Fruit fly (Drosophila melanogaster) whole organism, embryonic: ENCODE data around the gene Tao.

Source experiments
- Ada2b ChIP-seq: fragments of 200-800 bp; sonication (Bioruptor generic); IDR thresholded peaks from 2 replicates; pipeline ENCODE4 v1.3.6; 2022; ENCODE audit warnings: missing biosample characterization, missing genetic modification characterization
- Asciz ChIP-seq: fragments of 200-800 bp; sonication (Bioruptor generic); optimal IDR thresholded peaks from 2 replicates; lab custom pipeline; 2017; ENCODE audit warnings: missing biosample characterization, mild to moderate bottlenecking, missing genetic modification characterization, missing genetic modification reagents
- Awh ChIP-seq: fragments of 200-800 bp; sonication (Bioruptor generic); IDR thresholded peaks from 2 replicates; pipeline ENCODE4, ENCODE4 v1.3.6; 2022; ENCODE audit warnings: missing biosample characterization, missing genetic modification characterization
- Blimp-1 ChIP-seq: fragments of 200-800 bp; sonication (Bioruptor generic); optimal IDR thresholded peaks from 3 replicates; lab custom pipeline; 2018; ENCODE audit warnings: missing biosample characterization, missing genetic modification characterization, mild to moderate bottlenecking, moderate library complexity, missing genetic modification reagents
- CG10267 ChIP-seq: fragments of 200-800 bp; sonication (Bioruptor generic); optimal IDR thresholded peaks from 2 replicates; lab custom pipeline; 2018; ENCODE audit warnings: missing biosample characterization, mild to moderate bottlenecking, missing genetic modification characterization, moderate library complexity
- CG10321 ChIP-seq: fragments of 200-800 bp; sonication (Bioruptor generic); IDR thresholded peaks from 2 replicates; pipeline ENCODE4 v1.3.6; 2022; ENCODE audit warnings: missing biosample characterization, missing genetic modification characterization
- CG13123 ChIP-seq: fragments of 200-800 bp; sonication (Bioruptor generic); optimal IDR thresholded peaks from 2 replicates; lab custom pipeline; 2016; ENCODE audit warnings: missing biosample characterization, missing genetic modification characterization
- CG14965 ChIP-seq: fragments of 200-800 bp; sonication (Bioruptor generic); optimal IDR thresholded peaks from 2 replicates; lab custom pipeline; 2016; ENCODE audit warnings: missing biosample characterization, missing genetic modification characterization, borderline replicate concordance
- CG15073 ChIP-seq: fragments of 200-800 bp; sonication (Bioruptor generic); optimal IDR thresholded peaks from 2 replicates; lab custom pipeline; 2016; ENCODE audit warnings: missing biosample characterization, missing genetic modification characterization
- CG17361 ChIP-seq: fragments of 200-800 bp; sonication (Bioruptor generic); IDR thresholded peaks from 3 replicates; pipeline ENCODE4 v1.3.6; 2022; ENCODE audit warnings: missing biosample characterization, missing genetic modification characterization
- CG17912 ChIP-seq: fragments of 200-800 bp; sonication (Bioruptor generic); optimal IDR thresholded peaks from 2 replicates; lab custom pipeline; 2018; ENCODE audit warnings: missing biosample characterization, mild to moderate bottlenecking, missing genetic modification characterization
- CG1792 ChIP-seq: fragments of 200-800 bp; sonication (Bioruptor generic); optimal IDR thresholded peaks from 2 replicates; lab custom pipeline; 2016; ENCODE audit warnings: missing biosample characterization, missing genetic modification characterization
- CG18476 ChIP-seq: fragments of 200-800 bp; sonication (Bioruptor generic); optimal IDR thresholded peaks from 2 replicates; lab custom pipeline; 2016; ENCODE audit warnings: missing biosample characterization, mild to moderate bottlenecking, missing genetic modification characterization
- CG2129 ChIP-seq: fragments of 200-800 bp; sonication (Bioruptor generic); IDR thresholded peaks from 2 replicates; pipeline ENCODE4 v1.3.6; 2022; ENCODE audit warnings: missing biosample characterization, missing genetic modification characterization; ENCODE audit not compliant: partially characterized antibody
- CG30403 ChIP-seq: fragments of 200-800 bp; sonication (Bioruptor generic); optimal IDR thresholded peaks from 3 replicates; lab custom pipeline; 2016; ENCODE audit warnings: missing biosample characterization, missing genetic modification characterization
- CG33557 ChIP-seq: fragments of 200-800 bp; sonication (Bioruptor generic); optimal IDR thresholded peaks from 2 replicates; lab custom pipeline; 2019; ENCODE audit warnings: missing biosample characterization, mild to moderate bottlenecking, missing genetic modification characterization, moderate library complexity
- CG4360 ChIP-seq: fragments of 200-800 bp; sonication (Bioruptor generic); IDR thresholded peaks from 2 replicates; pipeline ENCODE4 v1.3.6; 2022; ENCODE audit warnings: missing biosample characterization, missing genetic modification characterization
- CG9437 ChIP-seq: fragments of 200-800 bp; sonication (Bioruptor generic); optimal IDR thresholded peaks from 2 replicates; lab custom pipeline; 2018; ENCODE audit warnings: missing biosample characterization, mild to moderate bottlenecking, missing genetic modification characterization
- HmgD ChIP-seq: fragments of 200-800 bp; sonication (Bioruptor generic); optimal IDR thresholded peaks from 3 replicates; lab custom pipeline; 2016; ENCODE audit warnings: missing biosample characterization, missing genetic modification characterization
- Hsf ChIP-seq: fragments of 200-800 bp; sonication (Bioruptor generic); optimal IDR thresholded peaks from 3 replicates; lab custom pipeline; 2016; ENCODE audit warnings: missing biosample characterization, missing genetic modification characterization
- Sox102F ChIP-seq: fragments of 200-800 bp; sonication (Bioruptor generic); optimal IDR thresholded peaks from 2 replicates; lab custom pipeline; 2018; ENCODE audit warnings: missing biosample characterization, mild to moderate bottlenecking, missing genetic modification characterization, moderate library complexity
- Spps ChIP-seq: fragments of 200-800 bp; sonication (Bioruptor generic); optimal IDR thresholded peaks from 2 replicates; lab custom pipeline; 2018; ENCODE audit warnings: missing biosample characterization, mild to moderate bottlenecking, missing genetic modification characterization
- Sry-δ ChIP-seq: fragments of 200-800 bp; sonication (Bioruptor generic); optimal IDR thresholded peaks from 2 replicates; lab custom pipeline; 2016; ENCODE audit warnings: missing biosample characterization, missing genetic modification characterization
- Ssrp ChIP-seq: fragments of 200-800 bp; sonication (Bioruptor generic); optimal IDR thresholded peaks from 2 replicates; lab custom pipeline; 2018; ENCODE audit warnings: missing biosample characterization, mild to moderate bottlenecking, missing genetic modification characterization, moderate library complexity
- amos ChIP-seq: fragments of 200-800 bp; sonication (Bioruptor generic); IDR thresholded peaks from 2 replicates; pipeline ENCODE4 v1.3.6; 2022; ENCODE audit warnings: missing biosample characterization, missing genetic modification characterization; ENCODE audit not compliant: partially characterized antibody
- bbx ChIP-seq: fragments of 200-800 bp; sonication (Bioruptor generic); IDR thresholded peaks from 2 replicates; pipeline ENCODE4 v1.3.6; 2022; ENCODE audit warnings: missing biosample characterization, missing genetic modification characterization; ENCODE audit not compliant: partially characterized antibody
- bowl ChIP-seq: fragments of 200-800 bp; sonication (Bioruptor generic); IDR thresholded peaks from 2 replicates; pipeline ENCODE4 v1.3.6; 2022; ENCODE audit warnings: missing biosample characterization, missing genetic modification characterization
- btn ChIP-seq: fragments of 200-800 bp; sonication (Bioruptor generic); optimal IDR thresholded peaks from 2 replicates; lab custom pipeline; 2016; ENCODE audit warnings: missing biosample characterization, missing genetic modification characterization
- cwo ChIP-seq: fragments of 200-800 bp; sonication (Bioruptor generic); optimal IDR thresholded peaks from 3 replicates; lab custom pipeline; 2017; ENCODE audit warnings: missing biosample characterization, missing genetic modification characterization, mild to moderate bottlenecking, moderate library complexity, missing genetic modification reagents
- dati ChIP-seq: fragments of 200-800 bp; sonication (Bioruptor generic); IDR thresholded peaks from 2 replicates; pipeline ENCODE4 v1.3.6; 2022; ENCODE audit warnings: missing biosample characterization, missing genetic modification characterization
- dimm ChIP-seq: fragments of 200-800 bp; sonication (Bioruptor generic); IDR thresholded peaks from 2 replicates; pipeline ENCODE4 v1.3.6; 2022; ENCODE audit warnings: missing biosample characterization, missing genetic modification characterization
- esg ChIP-seq: fragments of 200-800 bp; sonication (Bioruptor generic); conservative IDR thresholded peaks from 2 replicates; pipeline ENCODE4 v1.3.6; 2022; ENCODE audit warnings: missing biosample characterization, missing genetic modification characterization
- eve ChIP-seq, 2 experiments: fragments of >200 bp; optimal IDR thresholded peaks; 2 replicates each; lab custom pipeline; 2017; ENCODE audit warnings: missing biosample characterization in 2 of 2, missing genetic modification characterization in 2 of 2
- eyg ChIP-seq: fragments of 200-800 bp; sonication (Bioruptor generic); optimal IDR thresholded peaks from 3 replicates; lab custom pipeline; 2016; ENCODE audit warnings: missing biosample characterization, missing genetic modification characterization
- fd102C ChIP-seq: fragments of 200-800 bp; sonication (Bioruptor generic); optimal IDR thresholded peaks from 2 replicates; lab custom pipeline; 2018; ENCODE audit warnings: missing biosample characterization, mild to moderate bottlenecking, missing genetic modification characterization, moderate library complexity
- fu2 ChIP-seq: fragments of 200-800 bp; sonication (Bioruptor generic); optimal IDR thresholded peaks from 2 replicates; lab custom pipeline; 2016; ENCODE audit warnings: missing biosample characterization, missing genetic modification characterization
- gem ChIP-seq: fragments of 200-800 bp; sonication (Bioruptor generic); optimal IDR thresholded peaks from 2 replicates; lab custom pipeline; 2019; ENCODE audit warnings: missing biosample characterization, mild to moderate bottlenecking, missing genetic modification characterization, moderate library complexity
- gro ChIP-seq: fragments of 200-800 bp; sonication (Bioruptor generic); optimal IDR thresholded peaks from 2 replicates; lab custom pipeline; 2016; ENCODE audit warnings: missing biosample characterization, missing genetic modification characterization
- lab ChIP-seq: fragments of 200-800 bp; sonication (Bioruptor generic); optimal IDR thresholded peaks from 3 replicates; lab custom pipeline; 2017; ENCODE audit warnings: missing biosample characterization, missing genetic modification characterization, mild to moderate bottlenecking, moderate library complexity, missing genetic modification reagents
- mirr ChIP-seq: fragments of 200-800 bp; sonication (Bioruptor generic); optimal IDR thresholded peaks from 3 replicates; lab custom pipeline; 2018; ENCODE audit warnings: missing biosample characterization, mild to moderate bottlenecking, missing genetic modification characterization
- nau ChIP-seq: fragments of 200-800 bp; sonication (Bioruptor generic); optimal IDR thresholded peaks from 3 replicates; lab custom pipeline; 2017; ENCODE audit warnings: missing biosample characterization, mild to moderate bottlenecking, missing genetic modification characterization, missing genetic modification reagents
- nerfin-1 ChIP-seq: fragments of 200-800 bp; sonication (Bioruptor generic); optimal IDR thresholded peaks from 3 replicates; lab custom pipeline; 2019; ENCODE audit warnings: missing biosample characterization, mild to moderate bottlenecking, missing genetic modification characterization, moderate library complexity
- p53 ChIP-seq: fragments of 200-800 bp; sonication (Bioruptor generic); optimal IDR thresholded peaks from 2 replicates; lab custom pipeline; 2016; ENCODE audit warnings: missing biosample characterization, missing genetic modification characterization
- pan ChIP-seq, 4 experiments: fragments of >200 bp in 3 of 4; fragments of 200-800 bp in 1 of 4; sonication (Bioruptor generic) in 1 of 4; optimal IDR thresholded peaks in 3 of 4; IDR thresholded peaks in 1 of 4; 2 replicates each; pipeline versions ENCODE4 v1.3.6 to Lab custom; 2017 to 2022; ENCODE audit warnings: missing biosample characterization in 2 of 4, missing genetic modification characterization in 2 of 4, mixed read lengths in 1 of 4
- pita ChIP-seq: fragments of 200-800 bp; sonication (Bioruptor generic); optimal IDR thresholded peaks from 2 replicates; lab custom pipeline; 2017; ENCODE audit warnings: missing biosample characterization, mild to moderate bottlenecking, missing genetic modification characterization
- psq ChIP-seq: fragments of 200-800 bp; sonication (Bioruptor generic); optimal IDR thresholded peaks from 2 replicates; lab custom pipeline; 2017; ENCODE audit warnings: missing biosample characterization, missing genetic modification characterization
- repo ChIP-seq: fragments of 200-800 bp; sonication (Bioruptor generic); optimal IDR thresholded peaks from 2 replicates; lab custom pipeline; 2016; ENCODE audit warnings: missing biosample characterization, missing genetic modification characterization
- shn ChIP-seq: fragments of 200-800 bp; sonication (Bioruptor generic); optimal IDR thresholded peaks from 3 replicates; lab custom pipeline; 2016; ENCODE audit warnings: missing biosample characterization, missing genetic modification characterization
- stc ChIP-seq: fragments of 200-800 bp; sonication (Bioruptor generic); IDR thresholded peaks from 2 replicates; pipeline ENCODE4 v1.3.6; 2022; ENCODE audit warnings: missing biosample characterization, missing genetic modification characterization
- zen ChIP-seq: fragments of 200-800 bp; sonication (Bioruptor generic); optimal IDR thresholded peaks from 3 replicates; lab custom pipeline; 2018; ENCODE audit warnings: missing biosample characterization, mild to moderate bottlenecking, missing genetic modification characterization, moderate library complexity

Tao gene

DNA sequence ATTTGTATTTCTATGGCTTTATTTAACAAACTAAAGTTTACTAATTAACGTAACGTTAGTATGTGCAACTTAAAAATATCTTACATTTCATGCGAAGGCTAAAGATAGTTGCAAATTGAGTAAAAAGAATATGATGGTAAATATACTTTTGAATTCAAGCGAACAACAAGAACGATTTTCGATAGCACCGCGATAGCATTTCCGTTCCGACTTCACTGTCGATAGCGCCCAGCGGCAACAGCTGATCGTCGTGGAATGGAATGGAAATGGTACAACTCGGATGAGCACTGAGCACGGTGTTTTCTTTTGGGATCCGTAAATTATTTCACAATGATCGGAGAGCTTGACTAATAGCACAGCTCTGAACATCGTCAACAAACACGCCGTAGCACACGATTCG is 33.9 kb upstream of the Tao start (continued):
- TF ChIP-seq btn (GFP tag; lab: Kevin White, UChicago) (peak; percentile 21), lab (GFP tag; lab: Kevin White, UChicago) (no peak), gem (no peak), Sox102F (GFP tag; lab: Kevin White, UChicago) (no peak), Sry-δ (peak; percentile 46), Hsf (GFP tag; lab: Kevin White, UChicago) (no peak), CG1792 (GFP tag; lab: Kevin White, UChicago) (no peak), amos (GFP tag; lab: Robert Waterston, UW) (peak; percentile 34; the same call in 1 of the 2 replicates), CG4360 (GFP tag; lab: Robert Waterston, UW) (no peak), CG10267 (tag; lab: Kevin White, UChicago) (peak; percentile 54), bbx (GFP tag; lab: Robert Waterston, UW) (no peak), mirr (GFP tag; lab: Kevin White, UChicago) (peak; percentile 89), shn (no peak), pita (GFP tag; lab: Kevin White, UChicago) (no peak), nerfin-1 (tag; lab: Kevin White, UChicago) (peak; percentile 54), Spps (tag; lab: Kevin White, UChicago) (no peak), CG13123 (no peak), HmgD (GFP tag; lab: Kevin White, UChicago) (no peak), Ada2b (GFP tag; lab: Robert Waterston, UW) (no peak), Asciz (no peak), repo (GFP tag; lab: Kevin White, UChicago) (no peak), nau (GFP tag; lab: Kevin White, UChicago) (no peak), Ssrp (no peak), CG18476 (GFP tag; lab: Kevin White, UChicago) (no peak), fu2 (GFP tag; lab: Kevin White, UChicago) (no peak), Blimp-1 (GFP tag; lab: Kevin White, UChicago) (no peak), dati (GFP tag; lab: Robert Waterston, UW) (no peak), Awh (GFP tag; lab: Robert Waterston, UW) (peak; percentile 30; the same call in 1 of the 2 replicates), fd102C (no peak), dimm (no peak), cwo (no peak), CG14965 (GFP tag; lab: Kevin White, UChicago) (no peak), CG15073 (GFP tag; lab: Kevin White, UChicago) (no peak), eyg (GFP tag; lab: Kevin White, UChicago) (peak; percentile 41), CG17912 (peak; percentile 86), CG30403 (GFP tag; lab: Kevin White, UChicago) (no peak), zen (tag; lab: Kevin White, UChicago) (no peak), eve (GFP tag; optimal IDR thresholded peaks at IDR 0.05; lab: Kevin White, UChicago) (no peak), CG17361 (GFP tag; lab: Robert Waterston, UW) (no peak; the same call in 2 of the 3 replicates), CG2129 (GFP tag; lab: Robert Waterston, UW) (no peak), CG33557 (GFP tag; lab: Kevin White, UChicago) (peak; percentile 58), gro (GFP tag; lab: Kevin White, UChicago) (peak; percentile 33), pan (optimal IDR thresholded peaks at IDR 0.05; lab: Kevin White, UChicago) (no peak), pan (GFP tag; optimal IDR thresholded peaks at IDR 0.05 in 1 of 2, IDR thresholded peaks at IDR 0.05 in 1 of 2) (peak in 1 of 2 experiments; percentile 29), CG10321 (GFP tag; lab: Robert Waterston, UW) (no peak), CG9437 (GFP tag; lab: Kevin White, UChicago) (peak; percentile 17), p53 (GFP tag; lab: Kevin White, UChicago) (no peak), bowl (GFP tag; lab: Robert Waterston, UW) (0 out of 2 replicates have a peak, but pooled peaks have one; percentile 10), psq (GFP tag; lab: Kevin White, UChicago) (no peak), esg (GFP tag; lab: Robert Waterston, UW) (no peak), stc (GFP tag; lab: Robert Waterston, UW) (peak; percentile 42; the same call in 1 of the 2 replicates)
